Worm (Caenorhabditis elegans): Measurements from ENCODE around the gene ugt-61.

- TF ChIP-seq T22C8.4 (GFP tag; IDR thresholded peaks at IDR 0.05) (no peak), klf-2 (GFP tag; conservative IDR thresholded peaks at IDR 0.05) (no peak), tab-1 (GFP tag; IDR thresholded peaks at IDR 0.05) (no peak), med-1 (GFP tag; optimal IDR thresholded peaks at IDR 0.05; ENCODE audit: insufficient read depth) (no peak), cog-1 (tag; optimal IDR thresholded peaks at IDR 0.05) (no peak)
Observed at ce11 chrV:4790368-4790767, 48.1 kb downstream of the ugt-61 start, which contains the start of gene R02F11.12.
